Fruit fly (Drosophila melanogaster): ENCODE data around the gene CG15525.

The CG15525 gene

DNA sequence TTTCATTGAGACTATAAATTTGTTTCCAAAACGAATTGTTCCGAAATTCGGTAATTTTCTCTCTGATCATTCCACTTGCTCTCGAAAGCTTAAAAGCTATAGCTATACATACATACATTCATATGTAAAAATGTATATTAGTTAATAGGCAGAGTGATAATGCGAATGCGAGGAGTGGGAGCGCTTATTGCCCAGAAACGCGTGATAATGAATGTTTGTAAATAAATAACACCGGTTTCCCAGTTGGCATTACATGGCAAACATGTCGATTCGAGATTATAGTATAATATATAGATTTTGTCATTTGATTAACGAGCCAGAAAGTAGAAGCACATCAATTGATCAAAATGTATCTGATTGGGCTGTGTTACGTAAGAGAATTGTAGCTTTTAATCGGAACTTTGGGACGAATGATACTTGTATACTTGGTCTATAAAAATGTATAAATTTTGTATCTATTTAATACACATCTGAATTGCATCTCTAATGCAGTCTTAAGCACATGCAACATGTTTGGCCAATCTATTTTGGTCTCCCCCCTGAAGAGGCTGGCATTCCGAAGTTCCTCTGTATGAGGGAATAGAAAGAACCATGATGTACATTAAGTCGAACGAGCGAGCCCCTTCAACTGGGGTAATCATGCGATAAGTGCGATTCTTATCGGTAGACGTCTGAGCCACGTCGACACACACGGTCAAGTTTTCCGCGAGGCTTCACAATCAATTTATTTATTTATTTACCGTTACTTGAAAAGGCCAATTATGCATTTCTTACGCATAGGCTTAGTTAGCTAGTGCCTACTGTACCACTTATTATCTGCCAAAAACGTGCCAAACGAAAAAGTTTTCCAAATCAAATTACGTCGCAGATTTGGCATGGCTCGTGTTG, 15.4 kb upstream of the CG15525 start (continued):
- no peak for TF ChIP-seq emc (GFP tag; optimal IDR thresholded peaks at IDR 0.05)
- no peak for TF ChIP-seq jigr1 (GFP tag; IDR thresholded peaks at IDR 0.05)
- TF ChIP-seq sens-2 (GFP tag; IDR thresholded peaks at IDR 0.05) = no peak

DNA sequence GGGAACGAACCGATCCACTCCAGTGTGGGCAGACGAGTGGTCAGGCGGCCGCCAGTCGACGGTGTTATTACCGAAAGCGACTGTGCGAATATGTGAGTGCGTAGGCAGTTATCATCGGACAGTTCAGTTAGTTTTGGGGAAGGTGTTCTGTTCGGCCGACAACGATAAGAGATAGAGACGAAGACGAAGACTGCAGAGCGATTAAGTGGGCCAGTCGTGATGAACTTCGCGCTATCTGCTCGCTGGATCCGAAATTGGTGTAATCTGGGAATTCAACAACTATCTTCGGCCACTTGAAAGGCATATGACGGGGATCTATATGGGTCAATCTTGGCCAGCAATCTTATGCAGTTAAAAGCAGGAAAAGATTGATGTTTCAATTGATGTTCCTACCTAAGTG, 11.7 kb upstream of the CG15525 start, which contains the start of gene CG7912:
TSS of gene CG7912 (minus strand) at position 17 of the 400 bp plus-strand sequence.
- TF ChIP-seq sd (tag; optimal IDR thresholded peaks at IDR 0.05) = peak; percentile 8
- peak; percentile 75 for TF ChIP-seq mirr (GFP tag; optimal IDR thresholded peaks at IDR 0.05)
- no peak for TF ChIP-seq MTF-1 (GFP tag; optimal IDR thresholded peaks at IDR 0.05; ENCODE audit: borderline replicate concordance)
- peak; percentile 20 for TF ChIP-seq cwo (GFP tag; optimal IDR thresholded peaks at IDR 0.05)
- peak; percentile 87 for TF ChIP-seq grn (GFP tag; optimal IDR thresholded peaks at IDR 0.05)
- peak; percentile 63 for TF ChIP-seq Hey (tag; optimal IDR thresholded peaks at IDR 0.05)
- TF ChIP-seq jigr1 (GFP tag; IDR thresholded peaks at IDR 0.05) = no peak
- TF ChIP-seq Deaf1 (tag; optimal IDR thresholded peaks at IDR 0.05) = peak; percentile 53
- no peak for TF ChIP-seq C15 (GFP tag; IDR thresholded peaks at IDR 0.05)
- TF ChIP-seq sug (tag; optimal IDR thresholded peaks at IDR 0.05) = peak; percentile 20
- TF ChIP-seq exex (tag; optimal IDR thresholded peaks at IDR 0.05) = peak; percentile 88

DNA sequence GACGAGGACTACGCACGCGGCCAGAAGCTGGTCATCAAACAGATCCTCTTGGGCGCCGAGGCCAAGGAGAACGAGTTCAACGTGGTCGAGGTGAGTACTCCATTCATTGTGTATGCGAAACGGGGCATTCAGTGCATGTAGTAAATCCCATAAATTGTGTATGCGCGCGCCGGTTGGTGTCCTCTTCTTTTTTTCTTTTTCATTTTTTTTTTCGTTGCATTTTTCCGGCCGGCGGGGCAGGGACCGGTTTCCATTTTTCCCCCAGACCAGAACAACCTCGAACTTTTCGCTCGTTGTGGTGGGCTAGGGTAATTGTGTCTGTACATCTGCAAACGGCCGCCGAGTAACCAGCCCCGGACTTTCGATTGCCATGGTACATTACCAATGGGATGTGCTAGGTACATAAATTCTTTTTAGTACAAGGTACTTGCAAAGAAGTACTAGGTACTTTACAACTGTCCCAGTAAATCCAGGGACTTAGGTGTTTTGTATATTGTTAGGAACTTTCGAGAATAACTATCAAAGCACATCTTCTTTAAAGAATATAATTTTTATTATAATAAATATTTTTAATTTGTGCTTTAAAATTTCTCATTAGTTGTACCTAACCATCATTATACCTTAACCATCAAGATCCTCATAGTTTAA, 8.0 kb upstream of the CG15525 start:
- TF ChIP-seq sqz (GFP tag; optimal IDR thresholded peaks at IDR 0.05) (peak; percentile 31), stwl (tag; optimal IDR thresholded peaks at IDR 0.05) (no peak), ewg (GFP tag; optimal IDR thresholded peaks at IDR 0.05) (peak; percentile 4), jigr1 (GFP tag; IDR thresholded peaks at IDR 0.05) (no peak), CG18011 (GFP tag; optimal IDR thresholded peaks at IDR 0.05) (no peak), nom (GFP tag; optimal IDR thresholded peaks at IDR 0.05) (peak; percentile 92), Drgx (GFP tag; IDR thresholded peaks at IDR 0.05) (peak; percentile 50), sc (optimal IDR thresholded peaks at IDR 0.05) (no peak), sc (GFP tag; optimal IDR thresholded peaks at IDR 0.05) (no peak), CG4282 (GFP tag; optimal IDR thresholded peaks at IDR 0.05) (no peak), CG4854 (GFP tag; optimal IDR thresholded peaks at IDR 0.05) (no peak), TFAM (GFP tag; optimal IDR thresholded peaks at IDR 0.05) (no peak), bsh (GFP tag; optimal IDR thresholded peaks at IDR 0.05) (peak in 1 of 2 experiments; percentile 62), CG5953 (GFP tag; IDR thresholded peaks at IDR 0.05) (no peak), bowl (GFP tag; IDR thresholded peaks at IDR 0.05) (no peak), kay (GFP tag; optimal IDR thresholded peaks at IDR 0.05) (no peak), CG17359 (tag; optimal IDR thresholded peaks at IDR 0.05) (peak; percentile 86), Antp (GFP tag; optimal IDR thresholded peaks at IDR 0.05) (no peak), CG32767 (GFP tag; IDR thresholded peaks at IDR 0.05) (no peak), Elba2 (GFP tag; optimal IDR thresholded peaks at IDR 0.05) (no peak)

DNA sequence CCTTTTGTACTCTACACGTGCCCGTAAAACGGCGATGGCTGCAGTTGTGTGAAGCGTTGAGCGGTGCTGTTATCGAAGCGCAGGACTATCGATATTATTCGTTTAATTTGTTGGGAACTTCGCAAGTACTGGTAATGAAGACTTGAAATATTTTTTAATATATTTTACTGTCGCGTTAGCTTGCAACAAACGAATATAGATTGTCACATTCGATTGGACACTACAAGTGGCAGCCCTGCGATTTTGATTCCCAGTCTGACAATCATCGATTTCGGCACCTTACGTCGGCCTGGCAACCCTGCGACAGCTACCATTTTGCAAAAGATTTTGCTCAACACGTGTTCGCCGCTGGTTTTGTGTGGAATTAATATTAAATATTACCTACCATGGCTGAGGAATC, 7.2 kb upstream of the CG15525 start, which contains the start of the genes Nlp and Nph:
TSS of gene Nlp (plus strand) at position 138 of the 400 bp plus-strand sequence.
TSS of gene Nph (minus strand) at position 214 of the 400 bp plus-strand sequence.
- TF ChIP-seq CG6813 (GFP tag; optimal IDR thresholded peaks at IDR 0.05) (no peak), Mad (GFP tag; optimal IDR thresholded peaks at IDR 0.05) (peak; percentile 41), usp (GFP tag; optimal IDR thresholded peaks at IDR 0.05) (no peak), jumu (GFP tag; optimal IDR thresholded peaks at IDR 0.05) (no peak), Neu2 (GFP tag; optimal IDR thresholded peaks at IDR 0.05; ENCODE audit: borderline replicate concordance) (no peak), CG34376 (GFP tag; optimal IDR thresholded peaks at IDR 0.05) (no peak), vnd (GFP tag; IDR thresholded peaks at IDR 0.05; ENCODE audit: partially characterized antibody) (peak; percentile 75; the same call in 2 of the 3 replicates), Fer1 (GFP tag; optimal IDR thresholded peaks at IDR 0.05) (peak; percentile 52), D19B (GFP tag; optimal IDR thresholded peaks at IDR 0.05) (no peak), lilli (GFP tag; optimal IDR thresholded peaks at IDR 0.05) (peak; percentile 54), pzg (GFP tag; optimal IDR thresholded peaks at IDR 0.05) (peak; percentile 77), sna (GFP tag; IDR thresholded peaks at IDR 0.05; ENCODE audit: partially characterized antibody) (peak; percentile 94), scrt (GFP tag; optimal IDR thresholded peaks at IDR 0.05) (peak; percentile 75)
